Worm (Caenorhabditis elegans): ENCODE measurements around the gene F59B1.10.

F59B1.10 gene

DNA sequence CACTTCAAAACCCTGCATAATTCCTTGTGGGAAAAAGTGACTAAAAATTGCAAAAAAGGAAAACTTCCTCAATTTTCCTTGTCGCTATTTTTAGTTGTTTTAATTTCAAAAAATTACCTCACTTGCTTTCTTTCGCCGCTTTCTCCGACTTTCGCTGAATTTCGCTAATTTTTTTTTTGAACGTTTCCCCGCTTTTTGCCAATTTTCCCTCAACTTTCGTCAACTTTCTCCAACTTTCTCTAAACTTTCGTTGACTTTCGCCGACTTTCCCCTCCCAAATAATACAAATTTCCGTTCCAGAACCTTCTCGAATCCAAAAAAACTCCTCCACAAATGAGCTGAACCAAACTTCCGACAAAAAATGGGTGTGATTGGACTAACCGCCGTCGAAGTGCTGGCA lies 34.8 kb upstream of the F59B1.10 start, which contains the start of gene W08A12.3:
TSS of gene W08A12.3 (plus strand) at position 301 of the 400 bp plus-strand sequence.
- TF ChIP-seq sma-3 (GFP tag; optimal IDR thresholded peaks at IDR 0.05): no peak
- no peak for TF ChIP-seq snpc-4 (tag; optimal IDR thresholded peaks at IDR 0.05)
- TF ChIP-seq lsy-2 (tag; optimal IDR thresholded peaks at IDR 0.05): no peak
- no peak for TF ChIP-seq alr-1 (tag; optimal IDR thresholded peaks at IDR 0.05)
- TF ChIP-seq blmp-1 (tag; optimal IDR thresholded peaks at IDR 0.05; ENCODE audit: insufficient read depth): no peak
- TF ChIP-seq ZK546.5 (tag; optimal IDR thresholded peaks at IDR 0.05): no peak
- TF ChIP-seq nhr-23 (tag; optimal IDR thresholded peaks at IDR 0.05): no peak
- no peak for TF ChIP-seq gmeb-1 (tag; optimal IDR thresholded peaks at IDR 0.05)
- no peak for TF ChIP-seq nhr-77 (tag; optimal IDR thresholded peaks at IDR 0.05)
- TF ChIP-seq ama-1 (optimal IDR thresholded peaks at IDR 0.05): no peak
- TF ChIP-seq R02D3.7 (tag; optimal IDR thresholded peaks at IDR 0.05): no peak
- TF ChIP-seq mdl-1 (tag; optimal IDR thresholded peaks at IDR 0.05): no peak
- no peak for TF ChIP-seq nhr-25 (tag; optimal IDR thresholded peaks at IDR 0.05)
- TF ChIP-seq nhr-12 (tag; optimal IDR thresholded peaks at IDR 0.05): no peak
- no peak for TF ChIP-seq elt-3 (tag; optimal IDR thresholded peaks at IDR 0.05)
- no peak for TF ChIP-seq mab-5 (tag; optimal IDR thresholded peaks at IDR 0.05)

DNA sequence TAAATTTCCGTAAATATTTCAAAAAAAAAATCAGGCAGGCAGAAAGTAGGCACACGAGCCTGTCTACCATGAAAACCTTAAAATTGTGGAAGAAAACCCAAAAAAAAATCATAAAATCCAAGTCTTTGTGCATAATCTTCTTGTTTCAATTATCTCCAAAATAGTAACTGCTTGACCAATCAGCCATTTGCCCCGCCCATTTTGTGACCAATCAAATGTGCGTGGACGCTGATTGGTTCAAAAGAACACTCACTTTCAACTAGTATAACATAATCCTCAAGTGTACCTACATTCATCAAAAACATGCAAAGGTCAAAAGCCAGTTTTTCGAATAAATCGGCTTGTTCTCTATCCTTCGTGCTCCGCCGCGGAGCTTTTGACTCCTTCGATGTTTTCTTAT lies 30.8 kb upstream of the F59B1.10 start:
- TF ChIP-seq nhr-23 (tag; optimal IDR thresholded peaks at IDR 0.05): no peak
- no peak for TF ChIP-seq R02D3.7 (tag; optimal IDR thresholded peaks at IDR 0.05)
- TF ChIP-seq sma-9 (GFP tag; optimal IDR thresholded peaks at IDR 0.05): no peak
- TF ChIP-seq sma-9 (tag; optimal IDR thresholded peaks at IDR 0.05): no peak
- TF ChIP-seq nhr-25 (tag; optimal IDR thresholded peaks at IDR 0.05): no peak
- TF ChIP-seq unc-62 (GFP tag; optimal IDR thresholded peaks at IDR 0.05): no peak
- no peak for TF ChIP-seq peb-1 (tag; optimal IDR thresholded peaks at IDR 0.05)
- TF ChIP-seq egl-27 (tag; optimal IDR thresholded peaks at IDR 0.05): no peak
- TF ChIP-seq mdl-1 (tag; optimal IDR thresholded peaks at IDR 0.05): no peak
- TF ChIP-seq gmeb-1 (tag; optimal IDR thresholded peaks at IDR 0.05): no peak
- no peak for TF ChIP-seq sem-4 (tag; optimal IDR thresholded peaks at IDR 0.05)
- no peak for TF ChIP-seq crh-2 (tag; optimal IDR thresholded peaks at IDR 0.05)
- no peak for TF ChIP-seq aly-2 (tag; optimal IDR thresholded peaks at IDR 0.05)
- no peak for TF ChIP-seq fos-1 (tag; optimal IDR thresholded peaks at IDR 0.05)
- TF ChIP-seq alr-1 (tag; optimal IDR thresholded peaks at IDR 0.05): no peak
- TF ChIP-seq lin-11 (tag; optimal IDR thresholded peaks at IDR 0.05): no peak
- TF ChIP-seq nhr-237 (tag; optimal IDR thresholded peaks at IDR 0.05): no peak
- no peak for TF ChIP-seq ztf-11 (tag; optimal IDR thresholded peaks at IDR 0.05)
- no peak for TF ChIP-seq lsy-2 (tag; optimal IDR thresholded peaks at IDR 0.05)
- TF ChIP-seq elt-1 (tag; optimal IDR thresholded peaks at IDR 0.05): no peak

DNA sequence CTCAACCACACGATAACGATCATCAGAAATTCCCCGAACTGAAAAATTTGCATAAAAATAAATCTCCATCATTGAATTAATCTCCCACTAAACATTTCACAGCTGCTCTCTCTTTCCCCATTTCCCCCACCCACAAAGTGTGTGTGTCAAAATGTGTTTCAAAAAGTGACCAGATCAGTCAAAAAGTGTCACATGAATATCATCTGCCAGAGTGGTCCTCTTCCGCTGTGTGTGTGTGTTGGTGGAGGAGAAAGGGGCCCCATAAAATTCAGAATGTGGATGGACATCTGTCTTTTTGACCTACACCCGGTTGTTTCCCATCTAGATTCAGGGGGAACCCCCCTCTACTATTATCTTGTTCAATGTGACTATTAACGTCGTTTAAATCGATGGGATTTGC lies 29.4 kb upstream of the F59B1.10 start:
- peak; percentile 24 for TF ChIP-seq sma-9 (GFP tag; optimal IDR thresholded peaks at IDR 0.05)
- TF ChIP-seq sma-9 (tag; optimal IDR thresholded peaks at IDR 0.05): no peak
- TF ChIP-seq R02D3.7 (tag; optimal IDR thresholded peaks at IDR 0.05): no peak
- peak; percentile 56 for TF ChIP-seq nhr-129 (tag; optimal IDR thresholded peaks at IDR 0.05)
- peak; percentile 32 for TF ChIP-seq C34F6.9 (tag; optimal IDR thresholded peaks at IDR 0.05)
- no peak for TF ChIP-seq nhr-23 (tag; optimal IDR thresholded peaks at IDR 0.05)
- TF ChIP-seq nhr-77 (tag; optimal IDR thresholded peaks at IDR 0.05): no peak
- TF ChIP-seq mab-5 (tag; optimal IDR thresholded peaks at IDR 0.05): peak; percentile 55
- no peak for TF ChIP-seq mbf-1 (tag; optimal IDR thresholded peaks at IDR 0.05)
- TF ChIP-seq ztf-11 (tag; optimal IDR thresholded peaks at IDR 0.05): no peak
- peak; percentile 57 for TF ChIP-seq F13H6.1 (tag; optimal IDR thresholded peaks at IDR 0.05)

DNA sequence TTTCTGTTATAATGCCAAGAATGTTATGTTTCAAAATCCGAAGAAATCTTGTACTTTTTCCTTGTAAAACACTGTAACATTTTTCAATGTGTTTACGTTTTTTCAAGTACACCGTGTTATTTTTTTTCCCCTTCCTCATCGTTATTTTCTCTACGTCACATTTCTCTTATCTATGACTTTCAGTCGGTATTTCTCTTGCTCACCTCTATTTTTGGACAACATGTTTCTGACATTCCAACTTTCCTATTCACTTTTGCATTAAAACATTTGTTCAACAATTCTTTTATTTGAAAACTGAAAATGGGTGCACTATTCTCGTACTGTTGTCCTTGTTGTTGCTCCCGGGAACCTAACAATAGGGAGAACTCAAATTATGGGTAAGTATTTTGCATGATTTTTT lies 25.3 kb upstream of the F59B1.10 start, which contains the start of gene pals-33:
TSS of gene pals-33 (plus strand) at position 301 of the 400 bp plus-strand sequence.
- TF ChIP-seq nhr-23 (tag; optimal IDR thresholded peaks at IDR 0.05): no peak
- TF ChIP-seq ztf-4 (tag; optimal IDR thresholded peaks at IDR 0.05): no peak
- no peak for TF ChIP-seq ceh-16 (tag; optimal IDR thresholded peaks at IDR 0.05)
- no peak for TF ChIP-seq unc-55 (GFP tag; optimal IDR thresholded peaks at IDR 0.05)
- TF ChIP-seq dmd-4 (tag; optimal IDR thresholded peaks at IDR 0.05): no peak
- no peak for TF ChIP-seq nhr-237 (tag; optimal IDR thresholded peaks at IDR 0.05)
- no peak for TF ChIP-seq mab-5 (tag; optimal IDR thresholded peaks at IDR 0.05)
- no peak for TF ChIP-seq zag-1 (tag; optimal IDR thresholded peaks at IDR 0.05)
- no peak for TF ChIP-seq nhr-6 (tag; optimal IDR thresholded peaks at IDR 0.05)
- TF ChIP-seq F13H6.1 (tag; optimal IDR thresholded peaks at IDR 0.05): no peak
- TF ChIP-seq Y55F3AM.14 (GFP tag; optimal IDR thresholded peaks at IDR 0.05): no peak
- TF ChIP-seq ceh-82 (tag; optimal IDR thresholded peaks at IDR 0.05): no peak
- no peak for TF ChIP-seq ztf-11 (tag; optimal IDR thresholded peaks at IDR 0.05)
- no peak for TF ChIP-seq nhr-11 (tag; optimal IDR thresholded peaks at IDR 0.05)
- TF ChIP-seq ZK546.5 (tag; optimal IDR thresholded peaks at IDR 0.05): no peak
- no peak for TF ChIP-seq mdl-1 (tag; optimal IDR thresholded peaks at IDR 0.05)
- TF ChIP-seq aly-2 (tag; optimal IDR thresholded peaks at IDR 0.05): no peak
- TF ChIP-seq nhr-25 (tag; optimal IDR thresholded peaks at IDR 0.05): no peak
